Worm (Caenorhabditis elegans) whole organism, L2 larva: Measurements from ENCODE around the gene lev-9.
"Not testable (repeated sequence)": the region's sequence is repeated elsewhere in the genome, so short reads cannot be mapped to it uniquely, and the experiment has no call there.

ENCODE experiments used
- ceh-82 ChIP-seq: fragments of 150-350 bp; optimal IDR thresholded peaks from 2 replicates; lab custom pipeline; 2014; ENCODE audit warnings: missing biosample characterization, missing genetic modification characterization
- lin-13 ChIP-seq: fragments of 150-350 bp; optimal IDR thresholded peaks from 2 replicates; lab custom pipeline; 2014; ENCODE audit warnings: missing biosample characterization, missing genetic modification reagents, missing genetic modification characterization
- nhr-77 ChIP-seq: fragments of 150-350 bp; optimal IDR thresholded peaks from 2 replicates; lab custom pipeline; 2014; ENCODE audit warnings: missing biosample characterization, missing genetic modification characterization
- sma-9 ChIP-seq, 2 experiments: fragments of 150-350 bp in 1 of 2; sonication (generic microtip) in 1 of 2; optimal IDR thresholded peaks; 2 replicates each; lab custom pipeline; 2014 to 2016; ENCODE audit warnings: missing genetic modification characterization in 2 of 2, mild to moderate bottlenecking in 1 of 2, missing biosample characterization in 1 of 2, missing compliant biosample characterization in 1 of 2, missing genetic modification reagents in 1 of 2, moderate library complexity in 1 of 2

DNA sequence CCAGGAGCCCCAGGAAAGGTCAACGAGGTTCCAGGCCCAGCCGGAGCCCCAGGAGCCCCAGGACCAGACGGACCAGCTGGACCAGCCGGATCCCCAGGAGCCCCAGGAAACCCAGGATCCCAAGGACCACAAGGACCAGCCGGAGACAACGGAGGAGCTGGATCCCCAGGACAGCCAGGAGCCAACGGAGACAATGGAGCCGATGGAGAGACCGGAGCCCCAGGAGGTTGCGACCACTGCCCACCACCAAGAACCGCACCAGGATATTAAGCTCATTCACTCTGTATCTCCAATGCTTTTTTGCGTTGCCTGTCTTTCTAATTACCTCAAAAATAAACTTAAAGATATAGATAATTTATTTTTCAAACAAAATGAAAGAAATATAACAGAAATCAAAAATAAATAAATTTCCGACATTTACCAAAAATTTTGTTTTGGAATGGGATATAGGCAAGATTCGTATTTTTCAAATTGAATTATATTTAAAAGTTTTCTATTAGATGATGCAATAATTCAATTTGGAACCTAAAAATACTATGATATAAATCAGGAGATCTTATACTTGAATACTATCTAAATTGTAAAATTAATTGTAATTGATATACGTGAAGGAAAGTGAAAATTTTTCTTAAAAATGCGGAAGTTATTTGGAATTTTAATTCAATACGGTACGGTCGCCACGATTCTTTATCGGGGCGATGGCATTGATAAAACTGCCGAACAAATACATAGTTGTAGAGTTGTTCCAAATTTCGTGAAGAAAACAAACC is 32.8 kb upstream of the lev-9 start:
- TF ChIP-seq ceh-82 (tag; lab: Kevin White, UChicago); nhr-77 (tag; lab: Kevin White, UChicago); sma-9 (GFP tag; optimal IDR thresholded peaks at IDR 0.05; lab: Kevin White, UChicago); sma-9 (tag; optimal IDR thresholded peaks at IDR 0.05; lab: Kevin White, UChicago); lin-13 (GFP tag; lab: Kevin White, UChicago): not testable (repeated sequence)
